Fruit fly (Drosophila melanogaster) whole organism, prepupa: ENCODE results near the gene CG3588.

Experiments
- CG10631 ChIP-seq: fragments of 200-800 bp; sonication (Bioruptor generic); optimal IDR thresholded peaks from 2 replicates; lab custom pipeline; 2016; ENCODE audit warnings: missing biosample characterization, missing genetic modification characterization
- CG10669 ChIP-seq: fragments of 200-800 bp; sonication (Bioruptor generic); optimal IDR thresholded peaks from 3 replicates; lab custom pipeline; 2018; ENCODE audit warnings: missing biosample characterization, mild to moderate bottlenecking, missing genetic modification characterization, moderate library complexity
- CG11294 ChIP-seq: fragments of 200-800 bp; sonication (Bioruptor generic); IDR thresholded peaks from 2 replicates; pipeline ENCODE4 v1.3.6; 2022; ENCODE audit warnings: missing biosample characterization, missing genetic modification characterization
- CG11762 ChIP-seq: fragments of 200-800 bp; sonication (Bioruptor generic); optimal IDR thresholded peaks from 3 replicates; lab custom pipeline; 2016; ENCODE audit warnings: missing biosample characterization, missing genetic modification characterization; ENCODE audit not compliant: insufficient read depth
- CG11902 ChIP-seq: fragments of 200-800 bp; sonication (Bioruptor generic); optimal IDR thresholded peaks from 3 replicates; lab custom pipeline; 2016; ENCODE audit warnings: missing biosample characterization, missing genetic modification characterization
- CG15336 ChIP-seq: fragments of 200-800 bp; sonication (Bioruptor generic); IDR thresholded peaks from 2 replicates; pipeline ENCODE4 v1.3.6; 2022; ENCODE audit warnings: missing biosample characterization, missing genetic modification characterization
- CG1621 ChIP-seq: fragments of 200-800 bp; sonication (Bioruptor generic); optimal IDR thresholded peaks from 3 replicates; lab custom pipeline; 2018; ENCODE audit warnings: missing biosample characterization, mild to moderate bottlenecking, missing genetic modification characterization
- CG16779 ChIP-seq: fragments of 200-800 bp; sonication (Bioruptor generic); optimal IDR thresholded peaks from 3 replicates; lab custom pipeline; 2017; ENCODE audit warnings: missing biosample characterization, mild to moderate bottlenecking, missing genetic modification characterization
- CG31627 ChIP-seq: fragments of 200-800 bp; sonication (Bioruptor generic); optimal IDR thresholded peaks from 3 replicates; lab custom pipeline; 2016; ENCODE audit warnings: missing biosample characterization, missing genetic modification characterization
- CG32006 ChIP-seq: fragments of 200-800 bp; sonication (Bioruptor generic); optimal IDR thresholded peaks from 3 replicates; lab custom pipeline; 2017; ENCODE audit warnings: missing biosample characterization, mild to moderate bottlenecking, missing genetic modification characterization
- CG34406 ChIP-seq: fragments of 200-800 bp; sonication (Bioruptor generic); optimal IDR thresholded peaks from 3 replicates; lab custom pipeline; 2016; ENCODE audit warnings: missing biosample characterization, missing genetic modification characterization
- CG6163 ChIP-seq: fragments of 200-800 bp; sonication (Bioruptor generic); IDR thresholded peaks from 3 replicates; pipeline ENCODE4 v1.3.6; 2022; ENCODE audit warnings: missing biosample characterization, missing genetic modification characterization
- CG6276 ChIP-seq: fragments of 200-800 bp; sonication (Bioruptor generic); optimal IDR thresholded peaks from 2 replicates; lab custom pipeline; 2017; ENCODE audit warnings: missing biosample characterization, mild to moderate bottlenecking, missing genetic modification characterization
- CG6792 ChIP-seq: fragments of 200-800 bp; sonication (Bioruptor generic); optimal IDR thresholded peaks from 3 replicates; lab custom pipeline; 2016; ENCODE audit warnings: missing biosample characterization, missing genetic modification characterization
- CG7368 ChIP-seq: fragments of 200-800 bp; sonication (Bioruptor generic); optimal IDR thresholded peaks from 3 replicates; lab custom pipeline; 2016; ENCODE audit warnings: missing biosample characterization, missing genetic modification characterization
- CG8119 ChIP-seq: fragments of 200-800 bp; sonication (Bioruptor generic); IDR thresholded peaks from 3 replicates; pipeline ENCODE4 v1.3.6; 2022; ENCODE audit warnings: missing biosample characterization, missing genetic modification characterization
- CG8319 ChIP-seq: fragments of 200-800 bp; sonication (Bioruptor generic); optimal IDR thresholded peaks from 3 replicates; lab custom pipeline; 2016; ENCODE audit warnings: missing biosample characterization, missing genetic modification characterization
- CG8632 ChIP-seq: fragments of 200-800 bp; sonication (Bioruptor generic); optimal IDR thresholded peaks from 3 replicates; lab custom pipeline; 2016; ENCODE audit warnings: missing biosample characterization, missing genetic modification characterization
- CG9139 ChIP-seq: fragments of 200-800 bp; sonication (Bioruptor generic); optimal IDR thresholded peaks from 3 replicates; lab custom pipeline; 2017; ENCODE audit warnings: missing biosample characterization, mild to moderate bottlenecking, missing genetic modification characterization
- Eip75B ChIP-seq: fragments of 200-800 bp; sonication (Bioruptor generic); optimal IDR thresholded peaks from 3 replicates; lab custom pipeline; 2016; ENCODE audit warnings: missing biosample characterization, missing genetic modification characterization
- Eip78C ChIP-seq: fragments of 200-800 bp; sonication (Bioruptor generic); peaks from one replicate; lab custom pipeline; 2016; ENCODE audit warnings: missing biosample characterization, missing genetic modification characterization
- Ets21C ChIP-seq: fragments of 200-800 bp; sonication (Bioruptor generic); optimal IDR thresholded peaks from 3 replicates; lab custom pipeline; 2016; ENCODE audit warnings: missing biosample characterization, missing genetic modification characterization
- Ets96B ChIP-seq: fragments of 200-800 bp; optimal IDR thresholded peaks from 2 replicates; lab custom pipeline; 2019; ENCODE audit warnings: missing biosample characterization, mild to moderate bottlenecking, missing genetic modification characterization, moderate library complexity
- Hr38 ChIP-seq: sonication (Bioruptor generic); optimal IDR thresholded peaks from 2 replicates; lab custom pipeline; 2016; ENCODE audit warnings: missing biosample characterization, missing genetic modification characterization
- Hr39 ChIP-seq: fragments of 200-800 bp; sonication (Bioruptor generic); optimal IDR thresholded peaks from 2 replicates; lab custom pipeline; 2016; ENCODE audit warnings: missing biosample characterization, missing genetic modification characterization
- Hr4 ChIP-seq: fragments of 200-800 bp; sonication (Bioruptor generic); optimal IDR thresholded peaks from 3 replicates; lab custom pipeline; 2016; ENCODE audit warnings: missing biosample characterization, missing genetic modification characterization
- Met ChIP-seq: fragments of 200-800 bp; sonication (Bioruptor generic); optimal IDR thresholded peaks from 3 replicates; lab custom pipeline; 2016; ENCODE audit warnings: missing biosample characterization, missing genetic modification characterization
- OdsH ChIP-seq: fragments of 200-800 bp; sonication (Bioruptor generic); optimal IDR thresholded peaks from 3 replicates; lab custom pipeline; 2016; ENCODE audit warnings: missing biosample characterization, missing genetic modification characterization
- Sox102F ChIP-seq: fragments of 200-800 bp; sonication (Bioruptor generic); optimal IDR thresholded peaks from 2 replicates; lab custom pipeline; 2016; ENCODE audit warnings: missing biosample characterization, mild to moderate bottlenecking, missing genetic modification characterization
- Sox14 ChIP-seq: fragments of 200-800 bp; sonication (Bioruptor generic); optimal IDR thresholded peaks from 3 replicates; lab custom pipeline; 2016; ENCODE audit warnings: missing biosample characterization, missing genetic modification characterization
- Sox15 ChIP-seq: fragments of 200-800 bp; sonication (Bioruptor generic); optimal IDR thresholded peaks from 3 replicates; lab custom pipeline; 2016; ENCODE audit warnings: missing biosample characterization, missing genetic modification characterization
- achi ChIP-seq: fragments of 200-800 bp; sonication (Bioruptor generic); optimal IDR thresholded peaks from 3 replicates; lab custom pipeline; 2016; ENCODE audit warnings: missing biosample characterization, missing genetic modification characterization
- acj6 ChIP-seq: fragments of 200-800 bp; sonication (Bioruptor generic); optimal IDR thresholded peaks from 3 replicates; lab custom pipeline; 2016; ENCODE audit warnings: missing biosample characterization, missing genetic modification characterization
- dsx ChIP-seq: fragments of 200-800 bp; optimal IDR thresholded peaks from 3 replicates; lab custom pipeline; 2019; ENCODE audit warnings: missing biosample characterization, mild to moderate bottlenecking, missing genetic modification characterization, moderate library complexity; ENCODE audit not compliant: poor library complexity, severe bottlenecking
- eg ChIP-seq: fragments of 200-800 bp; sonication (Bioruptor generic); IDR thresholded peaks from 3 replicates; pipeline ENCODE4 v1.3.6; 2022; ENCODE audit warnings: missing biosample characterization, missing genetic modification characterization
- fkh ChIP-seq: fragments of 200-800 bp; sonication (Bioruptor generic); optimal IDR thresholded peaks from 3 replicates; lab custom pipeline; 2017; ENCODE audit warnings: missing biosample characterization, mild to moderate bottlenecking, missing genetic modification characterization, moderate library complexity
- net ChIP-seq: fragments of 200-800 bp; sonication (Bioruptor generic); optimal IDR thresholded peaks from 3 replicates; lab custom pipeline; 2016; ENCODE audit warnings: missing biosample characterization, missing genetic modification characterization
- salr ChIP-seq, 2 experiments: fragments of 200-800 bp; sonication (Bioruptor generic); optimal IDR thresholded peaks; 3 replicates each; lab custom pipeline; 2016 to 2018; ENCODE audit warnings: missing biosample characterization in 2 of 2, missing genetic modification characterization in 2 of 2, mild to moderate bottlenecking in 1 of 2
- spab ChIP-seq: fragments of 200-800 bp; sonication (Bioruptor generic); optimal IDR thresholded peaks from 2 replicates; lab custom pipeline; 2017; ENCODE audit warnings: missing biosample characterization, mild to moderate bottlenecking, missing genetic modification characterization, missing genetic modification reagents
- ss ChIP-seq, 2 experiments: fragments of 200-800 bp; sonication (Bioruptor generic); optimal IDR thresholded peaks; 2 replicates in 1 of 2; 3 replicates in 1 of 2; lab custom pipeline; 2017 to 2018; ENCODE audit warnings: mild to moderate bottlenecking in 2 of 2, missing biosample characterization in 2 of 2, missing genetic modification characterization in 2 of 2, moderate library complexity in 1 of 2
- svp ChIP-seq: fragments of 200-800 bp; sonication (Bioruptor generic); peaks from one replicate; lab custom pipeline; 2016; ENCODE audit warnings: missing biosample characterization, missing genetic modification characterization
- topi ChIP-seq: fragments of 200-800 bp; sonication (Bioruptor generic); optimal IDR thresholded peaks from 3 replicates; lab custom pipeline; 2016; ENCODE audit warnings: missing biosample characterization, missing genetic modification characterization
- vri ChIP-seq: fragments of 200-800 bp; sonication (Bioruptor generic); optimal IDR thresholded peaks from 3 replicates; lab custom pipeline; 2016; ENCODE audit warnings: missing biosample characterization, mild to moderate bottlenecking, missing genetic modification characterization

CG3588 gene

DNA sequence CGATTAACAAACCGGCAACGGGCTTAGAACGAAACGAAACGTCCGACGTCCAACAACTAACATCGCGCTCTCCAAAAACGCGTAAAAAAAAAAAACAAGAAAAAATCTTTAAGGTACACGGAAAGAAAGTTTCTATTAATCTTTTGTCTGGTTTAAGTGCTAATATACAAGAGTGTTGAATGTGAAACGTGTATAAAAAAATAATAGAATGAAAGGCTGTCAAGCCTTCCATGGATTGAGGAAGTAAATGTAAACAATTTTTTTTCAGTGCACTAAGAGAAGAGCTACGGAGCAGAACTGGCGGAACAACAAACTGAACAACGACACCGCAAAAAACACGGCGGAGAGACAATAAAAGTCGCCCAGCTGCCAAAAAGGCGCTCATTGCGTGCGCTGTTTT lies at the start of gene CG3588 (continued):
- no peak for TF ChIP-seq fkh (GFP tag; lab: Kevin White, UChicago)
- no peak for TF ChIP-seq CG32006 (GFP tag; lab: Kevin White, UChicago)
- TF ChIP-seq achi (GFP tag; lab: Kevin White, UChicago) = no peak
- no peak for TF ChIP-seq Sox15 (GFP tag; lab: Kevin White, UChicago)
- peak; percentile 4 for TF ChIP-seq vri
- no peak for TF ChIP-seq Sox14 (GFP tag; lab: Kevin White, UChicago)
- no peak for TF ChIP-seq OdsH

DNA sequence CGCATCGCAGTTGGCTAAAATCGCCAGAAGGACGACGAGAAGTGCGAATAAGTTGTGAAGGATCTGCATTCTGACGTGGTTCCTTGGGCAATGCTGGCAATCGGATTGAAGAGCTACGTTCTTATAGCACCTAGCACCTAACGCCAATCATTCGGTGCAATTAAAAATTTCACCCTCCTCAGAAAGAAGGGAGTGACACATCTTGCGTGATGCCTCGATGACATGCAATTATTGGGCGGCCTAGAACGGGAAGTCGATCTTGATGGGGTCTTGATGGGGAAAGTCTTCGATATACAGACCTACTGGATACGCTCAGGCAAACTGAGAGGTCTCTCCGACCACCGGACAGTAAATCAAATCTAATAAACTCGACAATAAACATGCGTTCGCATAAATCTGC lies 46.8 kb upstream of the CG3588 start, which contains the start of gene CG14416:
Gene CG14416 (minus strand): TSS at position 101 of the 400 bp plus-strand sequence.
- TF ChIP-seq Eip75B (GFP tag; lab: Kevin White, UChicago) (no peak), CG8319 (no peak), CG16779 (no peak), acj6 (GFP tag; lab: Kevin White, UChicago) (no peak), topi (GFP tag; lab: Kevin White, UChicago) (no peak), Hr4 (GFP tag; lab: Kevin White, UChicago) (no peak), Ets21C (GFP tag; lab: Kevin White, UChicago) (no peak), dsx (GFP tag; lab: Kevin White, UChicago) (no peak), CG8632 (GFP tag; lab: Kevin White, UChicago) (no peak), OdsH (no peak), vri (no peak), CG11294 (no peak), CG11762 (GFP tag; lab: Kevin White, UChicago) (no peak), CG10669 (GFP tag; lab: Kevin White, UChicago) (no peak), CG34406 (no peak), ss (GFP tag; optimal IDR thresholded peaks at IDR 0.05; lab: Kevin White, UChicago) (no peak), eg (GFP tag; lab: Robert Waterston, UW) (no peak)
- TF ChIP-seq, all 60 proteins: peak for 0

- no peak for TF ChIP-seq CG9139
- TF ChIP-seq OdsH = no peak
- no peak for TF ChIP-seq CG10669 (GFP tag; lab: Kevin White, UChicago)
- TF ChIP-seq CG11294 = no peak
- no peak for TF ChIP-seq eg (GFP tag; lab: Robert Waterston, UW)
- TF ChIP-seq CG8119 (GFP tag; lab: Robert Waterston, UW) = no peak
- TF ChIP-seq Sox14 (GFP tag; lab: Kevin White, UChicago) = no peak
- no peak for TF ChIP-seq salr (GFP tag; optimal IDR thresholded peaks at IDR 0.05; lab: Kevin White, UChicago)
- no peak for TF ChIP-seq CG6276 (GFP tag; lab: Kevin White, UChicago)
- no peak for TF ChIP-seq ss (GFP tag; optimal IDR thresholded peaks at IDR 0.05; lab: Kevin White, UChicago)
These were observed 43.1 kb upstream of the CG3588 start, which contains the start of gene CG14417 for dm6 chrX:2876433-2876832. Gene CG14417 (minus strand): TSS chrX:2876533.

DNA sequence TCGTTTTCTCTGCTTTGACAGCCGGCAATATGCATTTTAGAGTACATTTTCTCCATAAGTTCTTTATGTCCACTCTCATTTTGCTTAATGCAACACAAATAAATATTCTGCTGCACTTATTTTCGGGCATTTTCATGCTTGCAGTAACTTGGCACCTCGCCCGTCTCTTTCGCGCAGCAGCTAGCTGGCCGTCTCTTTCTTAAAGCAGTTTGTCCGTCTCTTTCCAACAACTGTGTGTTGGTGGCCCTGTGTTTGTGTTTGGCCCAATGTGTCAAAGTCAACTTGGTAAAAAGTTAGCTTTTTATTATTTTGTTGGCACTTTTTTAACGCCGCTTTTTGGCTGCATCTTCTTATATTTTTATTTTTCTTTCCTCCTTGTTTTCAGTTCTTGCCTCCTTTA lies 42.5 kb upstream of the CG3588 start:
- TF ChIP-seq CG7368 (GFP tag; lab: Kevin White, UChicago) (no peak), Hr39 (GFP tag; lab: Kevin White, UChicago) (no peak), CG11902 (GFP tag; lab: Kevin White, UChicago) (no peak), CG6163 (GFP tag; lab: Robert Waterston, UW) (no peak)

DNA sequence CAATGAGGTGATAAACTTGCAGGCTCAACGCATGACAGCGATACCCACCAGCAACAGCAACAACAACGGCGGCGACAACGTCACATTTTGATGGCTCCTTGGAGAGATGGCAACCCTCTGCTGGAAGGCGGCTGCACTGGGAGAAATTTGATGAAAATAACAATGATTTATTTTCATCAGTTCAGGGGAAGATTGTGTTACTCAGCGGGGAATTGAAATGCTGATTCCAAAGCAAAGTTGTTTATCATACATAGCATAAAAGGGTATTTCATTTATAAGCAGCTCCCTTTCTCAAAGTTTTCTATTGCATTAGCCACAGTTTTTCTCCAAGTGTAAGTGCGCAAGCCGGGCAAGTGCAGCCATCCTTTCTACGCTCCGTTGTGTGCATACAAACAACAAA lies 38.9 kb upstream of the CG3588 start:
- peak; percentile 15 for TF ChIP-seq Hr39 (GFP tag; lab: Kevin White, UChicago)
- TF ChIP-seq CG10669 (GFP tag; lab: Kevin White, UChicago) = peak; percentile 42
- TF ChIP-seq Sox15 (GFP tag; lab: Kevin White, UChicago) = no peak
- peak; percentile 19 for TF ChIP-seq achi (GFP tag; lab: Kevin White, UChicago)
- peak; percentile 47 for TF ChIP-seq CG10631 (GFP tag; lab: Kevin White, UChicago)
- TF ChIP-seq Sox102F (GFP tag; lab: Kevin White, UChicago) = peak; percentile 9
- peak; percentile 24 for TF ChIP-seq dsx (GFP tag; lab: Kevin White, UChicago)
- TF ChIP-seq Ets96B (tag; lab: Kevin White, UChicago) = peak; percentile 53
- peak; percentile 8 for TF ChIP-seq Met
- no peak for TF ChIP-seq Hr38 (GFP tag; lab: Kevin White, UChicago)
- TF ChIP-seq ss (GFP tag; optimal IDR thresholded peaks at IDR 0.05; lab: Kevin White, UChicago) = peak; percentile 17 to 28
- peak; percentile 10 for TF ChIP-seq Sox14 (GFP tag; lab: Kevin White, UChicago)
- TF ChIP-seq CG15336 (GFP tag; lab: Robert Waterston, UW) = peak; percentile 31; the same call in 1 of the 2 replicates
- TF ChIP-seq CG32006 (GFP tag; lab: Kevin White, UChicago) = peak; percentile 29
- TF ChIP-seq CG6792 (GFP tag; lab: Kevin White, UChicago) = peak; percentile 26
- peak; percentile 28 for TF ChIP-seq acj6 (GFP tag; lab: Kevin White, UChicago)
- peak; percentile 75 for TF ChIP-seq Eip78C (GFP tag; lab: Kevin White, UChicago)
- TF ChIP-seq spab (GFP tag; lab: Kevin White, UChicago) = peak; percentile 28
- peak; percentile 0 for TF ChIP-seq Ets21C (GFP tag; lab: Kevin White, UChicago)
- peak; percentile 33 for TF ChIP-seq CG1621 (tag; lab: Kevin White, UChicago)
- TF ChIP-seq net = no peak
- TF ChIP-seq CG31627 (GFP tag; lab: Kevin White, UChicago) = peak; percentile 20
- TF ChIP-seq svp = peak; percentile 54
